Fruit fly (Drosophila melanogaster) whole organism, wandering third instar larva: Measurements from ENCODE around the gene CG42717.

ENCODE experiments used
- Abd-B ChIP-seq: fragments of >200 bp; optimal IDR thresholded peaks from 2 replicates; lab custom pipeline; 2017; ENCODE audit warnings: missing biosample characterization, missing genetic modification characterization
- CG32264 ChIP-seq: fragments of 200-800 bp; sonication (Bioruptor generic); optimal IDR thresholded peaks from 2 replicates; lab custom pipeline; 2016; ENCODE audit warnings: missing biosample characterization, missing genetic modification characterization
- CG9705 ChIP-seq: fragments of 200-800 bp; sonication (Bioruptor generic); optimal IDR thresholded peaks from 2 replicates; lab custom pipeline; 2018; ENCODE audit warnings: missing biosample characterization, mild to moderate bottlenecking, missing genetic modification characterization
- Dfd ChIP-seq: fragments of >200 bp; optimal IDR thresholded peaks from 2 replicates; lab custom pipeline; 2017; ENCODE audit warnings: missing biosample characterization, missing genetic modification characterization
- Dif ChIP-seq: fragments of 200-275, 200-300 bp; sonication (Bioruptor generic); optimal IDR thresholded peaks from 2 replicates; lab custom pipeline; 2018; ENCODE audit warnings: missing biosample characterization, missing genetic modification characterization; ENCODE audit not compliant: partially characterized antibody
- GATAd ChIP-seq: sonication (Bioruptor generic); optimal IDR thresholded peaks from 2 replicates; lab custom pipeline; 2016; ENCODE audit warnings: missing biosample characterization, missing genetic modification characterization
- HLH106 ChIP-seq: fragments of 200-800 bp; optimal IDR thresholded peaks from 3 replicates; lab custom pipeline; 2019; ENCODE audit warnings: missing biosample characterization, mild to moderate bottlenecking, missing genetic modification characterization, moderate library complexity
- Hnf4 ChIP-seq: fragments of 200-800 bp; sonication (Bioruptor generic); optimal IDR thresholded peaks from 2 replicates; lab custom pipeline; 2016; ENCODE audit warnings: missing biosample characterization, mild to moderate bottlenecking, missing genetic modification characterization
- Hr78 ChIP-seq: fragments of >200 bp; optimal IDR thresholded peaks from 2 replicates; lab custom pipeline; 2017; ENCODE audit warnings: missing biosample characterization, missing genetic modification characterization
- Hr83 ChIP-seq: fragments of 200-300 bp; sonication (Bioruptor generic); optimal IDR thresholded peaks from 2 replicates; lab custom pipeline; 2016; ENCODE audit warnings: missing biosample characterization, mild to moderate bottlenecking, missing genetic modification characterization, moderate library complexity; ENCODE audit not compliant: poor library complexity, severe bottlenecking
- Jra ChIP-seq: sonication (Bioruptor generic); optimal IDR thresholded peaks from 2 replicates; lab custom pipeline; 2016; ENCODE audit warnings: missing biosample characterization, missing genetic modification characterization
- Mio ChIP-seq: sonication (Bioruptor generic); optimal IDR thresholded peaks from 2 replicates; lab custom pipeline; 2016; ENCODE audit warnings: missing biosample characterization, missing genetic modification characterization
- Myc ChIP-seq: fragments of >200 bp; optimal IDR thresholded peaks from 2 replicates; lab custom pipeline; 2017
- N ChIP-seq: fragments of >200 bp; optimal IDR thresholded peaks from 2 replicates; lab custom pipeline; 2018; ENCODE audit warnings: missing biosample characterization, missing external identifiers, missing genetic modification characterization
- OdsH ChIP-seq: fragments of 200-800 bp; sonication (Bioruptor generic); optimal IDR thresholded peaks from 2 replicates; lab custom pipeline; 2016; ENCODE audit warnings: missing biosample characterization, mild to moderate bottlenecking, missing genetic modification characterization
- Rel ChIP-seq, 2 experiments: fragments of 200-800 bp; sonication (Bioruptor generic) in 1 of 2; optimal IDR thresholded peaks; 2 replicates in 1 of 2; 3 replicates in 1 of 2; lab custom pipeline; 2016 to 2019; ENCODE audit warnings: mild to moderate bottlenecking in 2 of 2, missing biosample characterization in 2 of 2, missing genetic modification characterization in 2 of 2, moderate library complexity in 1 of 2
- Sp1 ChIP-seq: fragments of 200-800 bp; sonication (Bioruptor generic); optimal IDR thresholded peaks from 3 replicates; lab custom pipeline; 2019; ENCODE audit warnings: missing biosample characterization, mild to moderate bottlenecking, missing genetic modification characterization, moderate library complexity
- Vsx2 ChIP-seq: fragments of 200-300, 225-300 bp; sonication (Bioruptor generic); optimal IDR thresholded peaks from 2 replicates; lab custom pipeline; 2018; ENCODE audit warnings: missing biosample characterization, missing genetic modification characterization; ENCODE audit not compliant: partially characterized antibody
- br ChIP-seq: fragments of 200-800 bp; sonication (Bioruptor generic); optimal IDR thresholded peaks from 2 replicates; lab custom pipeline; 2016; ENCODE audit warnings: missing biosample characterization, missing genetic modification characterization
- brk ChIP-seq: fragments of 200-800 bp; sonication (Bioruptor generic); optimal IDR thresholded peaks from 2 replicates; lab custom pipeline; 2016; ENCODE audit warnings: missing biosample characterization, mild to moderate bottlenecking, missing genetic modification characterization
- dl ChIP-seq, 2 experiments: fragments of 175-275, 200-275 bp in 1 of 2; fragments of 200-275 bp in 1 of 2; sonication (Bioruptor generic); optimal IDR thresholded peaks; lab custom pipeline; 2018; ENCODE audit warnings: mild to moderate bottlenecking in 2 of 2, missing biosample characterization in 2 of 2, missing genetic modification characterization in 2 of 2, moderate library complexity in 2 of 2; ENCODE audit not compliant: partially characterized antibody in 2 of 2, insufficient read depth in 1 of 2
- dmrt93B ChIP-seq: fragments of 200-800 bp; sonication (Bioruptor generic); optimal IDR thresholded peaks from 2 replicates; lab custom pipeline; 2018; ENCODE audit warnings: missing biosample characterization, mild to moderate bottlenecking, missing genetic modification characterization
- dsf ChIP-seq: sonication (Bioruptor generic); optimal IDR thresholded peaks from 2 replicates; lab custom pipeline; 2016; ENCODE audit warnings: missing biosample characterization, missing genetic modification characterization, borderline replicate concordance
- ey ChIP-seq: fragments of 200-800 bp; sonication (Bioruptor generic); optimal IDR thresholded peaks from 2 replicates; lab custom pipeline; 2016; ENCODE audit warnings: missing biosample characterization, missing genetic modification characterization
- foxo ChIP-seq, 2 experiments: fragments of 200-800 bp; sonication (Bioruptor generic); optimal IDR thresholded peaks; 2 replicates in 1 of 2; 3 replicates in 1 of 2; lab custom pipeline; 2016 to 2017; ENCODE audit warnings: missing biosample characterization in 2 of 2, missing genetic modification characterization in 2 of 2
- fru ChIP-seq: fragments of 200-800 bp; sonication (Bioruptor generic); optimal IDR thresholded peaks from 3 replicates; lab custom pipeline; 2016; ENCODE audit warnings: missing biosample characterization, mild to moderate bottlenecking, missing genetic modification characterization
- h ChIP-seq: fragments of 200-800 bp; sonication (Bioruptor generic); optimal IDR thresholded peaks from 3 replicates; lab custom pipeline; 2016; ENCODE audit warnings: missing biosample characterization, mild to moderate bottlenecking, missing genetic modification characterization
- lola ChIP-seq: fragments of >200 bp; optimal IDR thresholded peaks from 2 replicates; lab custom pipeline; 2017; ENCODE audit warnings: missing biosample characterization, missing genetic modification characterization
- pan ChIP-seq: fragments of >200 bp; optimal IDR thresholded peaks from 2 replicates; lab custom pipeline; 2017
- psq ChIP-seq: fragments of 200-800 bp; sonication (Bioruptor generic); optimal IDR thresholded peaks from 3 replicates; lab custom pipeline; 2017; ENCODE audit warnings: missing biosample characterization, mild to moderate bottlenecking, missing genetic modification characterization, moderate library complexity
- sage ChIP-seq: fragments of 200-800 bp; sonication (Bioruptor generic); optimal IDR thresholded peaks from 2 replicates; lab custom pipeline; 2016; ENCODE audit warnings: missing biosample characterization, mild to moderate bottlenecking, missing genetic modification characterization
- sv ChIP-seq: fragments of 200-800 bp; sonication (Bioruptor generic); optimal IDR thresholded peaks from 3 replicates; lab custom pipeline; 2016; ENCODE audit warnings: missing biosample characterization, missing genetic modification characterization
- tai ChIP-seq: sonication (Bioruptor generic); optimal IDR thresholded peaks from 2 replicates; lab custom pipeline; 2016; ENCODE audit warnings: missing biosample characterization, missing genetic modification characterization
- usp ChIP-seq: fragments of >200 bp; optimal IDR thresholded peaks from 2 replicates; lab custom pipeline; 2017; ENCODE audit warnings: missing biosample characterization, missing genetic modification characterization
- woc ChIP-seq: sonication (Bioruptor generic); optimal IDR thresholded peaks from 2 replicates; lab custom pipeline; 2016; ENCODE audit warnings: missing biosample characterization, mild to moderate bottlenecking, missing genetic modification characterization

Gene CG42717

dm6 chr3L:16018721-16019120 lies 14.3 kb downstream of the CG42717 start:
- TF ChIP-seq usp (GFP tag; lab: Kevin White, UChicago): no peak
- TF ChIP-seq CG9705 (GFP tag; lab: Kevin White, UChicago): no peak
- TF ChIP-seq Hr78: no peak
- TF ChIP-seq, all 38 proteins: peak for 0

dm6 chr3L:16018251-16018583 lies 14.8 kb downstream of the CG42717 start:
- TF ChIP-seq dl (GFP tag; optimal IDR thresholded peaks at IDR 0.05; lab: Kevin White, UChicago; ENCODE audit: insufficient read depth in 1 of 2, partially characterized antibody in 2 of 2) (no peak), pan (lab: Kevin White, UChicago) (no peak), HLH106 (tag; lab: Kevin White, UChicago) (peak; percentile 6), Hr78 (no peak), dmrt93B (GFP tag; lab: Kevin White, UChicago) (no peak), Sp1 (GFP tag; lab: Kevin White, UChicago) (no peak), fru (GFP tag; lab: Kevin White, UChicago) (no peak)

- TF ChIP-seq woc (GFP tag; lab: Kevin White, UChicago): no peak
- TF ChIP-seq Vsx2 (GFP tag; lab: Kevin White, UChicago): no peak
- no peak for TF ChIP-seq lola (GFP tag; lab: Kevin White, UChicago)
- TF ChIP-seq GATAd (GFP tag; lab: Kevin White, UChicago): no peak
- TF ChIP-seq ey (GFP tag; lab: Kevin White, UChicago): no peak
- no peak for TF ChIP-seq dsf (GFP tag; lab: Kevin White, UChicago)
- no peak for TF ChIP-seq brk (GFP tag; lab: Kevin White, UChicago)
- TF ChIP-seq Dif: no peak
- TF ChIP-seq Abd-B: no peak
- TF ChIP-seq dmrt93B (GFP tag; lab: Kevin White, UChicago): no peak
- TF ChIP-seq dl (GFP tag; optimal IDR thresholded peaks at IDR 0.05; lab: Kevin White, UChicago; ENCODE audit: insufficient read depth in 1 of 2, partially characterized antibody in 2 of 2): no peak
- TF ChIP-seq tai (GFP tag; lab: Kevin White, UChicago): no peak
- no peak for TF ChIP-seq Myc
- no peak for TF ChIP-seq HLH106 (tag; lab: Kevin White, UChicago)
- TF ChIP-seq Rel (GFP tag; optimal IDR thresholded peaks at IDR 0.05; lab: Kevin White, UChicago): no peak
- no peak for TF ChIP-seq Rel (tag; optimal IDR thresholded peaks at IDR 0.05; lab: Kevin White, UChicago)
- no peak for TF ChIP-seq N
- no peak for TF ChIP-seq CG9705 (GFP tag; lab: Kevin White, UChicago)
- TF ChIP-seq, all 38 proteins: peak for 0
These were observed 15.3 kb downstream of the CG42717 start for dm6 chr3L:16017528-16018250.

- TF ChIP-seq pan (lab: Kevin White, UChicago): no peak
- TF ChIP-seq usp (GFP tag; lab: Kevin White, UChicago): no peak
- TF ChIP-seq foxo (GFP tag; optimal IDR thresholded peaks at IDR 0.05; lab: Kevin White, UChicago): peak in 1 of 2 experiments; percentile 15
- TF ChIP-seq h (GFP tag; lab: Kevin White, UChicago): peak; percentile 29
- no peak for TF ChIP-seq Hr83 (GFP tag; lab: Kevin White, UChicago)
These were observed 16.1 kb downstream of the CG42717 start for dm6 chr3L:16016911-16017310.

dm6 chr3L:16015765-16016760 lies 16.9 kb downstream of the CG42717 start:
- TF ChIP-seq psq (GFP tag; lab: Kevin White, UChicago): peak; percentile 84
- TF ChIP-seq lola (GFP tag; lab: Kevin White, UChicago): no peak
- no peak for TF ChIP-seq N
- no peak for TF ChIP-seq sv
- TF ChIP-seq sage (GFP tag; lab: Kevin White, UChicago): no peak
- TF ChIP-seq dmrt93B (GFP tag; lab: Kevin White, UChicago): peak; percentile 16
- peak; percentile 18 for TF ChIP-seq woc (GFP tag; lab: Kevin White, UChicago)
- TF ChIP-seq h (GFP tag; lab: Kevin White, UChicago): peak; percentile 16
- no peak for TF ChIP-seq Hnf4 (GFP tag; lab: Kevin White, UChicago)
- no peak for TF ChIP-seq Dfd (GFP tag; lab: Kevin White, UChicago)
- TF ChIP-seq Sp1 (GFP tag; lab: Kevin White, UChicago): peak; percentile 86
- TF ChIP-seq CG9705 (GFP tag; lab: Kevin White, UChicago): no peak
- no peak for TF ChIP-seq Hr78
- TF ChIP-seq Dif: no peak
- no peak for TF ChIP-seq usp (GFP tag; lab: Kevin White, UChicago)
- no peak for TF ChIP-seq ey (GFP tag; lab: Kevin White, UChicago)
- no peak for TF ChIP-seq CG32264 (GFP tag; lab: Kevin White, UChicago)
- TF ChIP-seq pan (lab: Kevin White, UChicago): no peak
- no peak for TF ChIP-seq brk (GFP tag; lab: Kevin White, UChicago)
- peak; percentile 78 for TF ChIP-seq HLH106 (tag; lab: Kevin White, UChicago)
- TF ChIP-seq br: no peak
- no peak for TF ChIP-seq dsf (GFP tag; lab: Kevin White, UChicago)
- TF ChIP-seq dl (GFP tag; optimal IDR thresholded peaks at IDR 0.05; lab: Kevin White, UChicago; ENCODE audit: insufficient read depth in 1 of 2, partially characterized antibody in 2 of 2): no peak
- no peak for TF ChIP-seq Jra
- TF ChIP-seq OdsH (GFP tag; lab: Kevin White, UChicago): peak; percentile 54
- TF ChIP-seq Mio (GFP tag; lab: Kevin White, UChicago): no peak
